Worm (Caenorhabditis elegans) whole organism, L4/young adult: ENCODE measurements around the gene F56D6.12.

Experiments used
- W03F9.2 ChIP-seq: fragments of 150-350 bp; optimal IDR thresholded peaks from 2 replicates; lab custom pipeline; 2014; ENCODE audit warnings: missing biosample characterization, missing genetic modification characterization
- dao-5 ChIP-seq: sonication (generic microtip); optimal IDR thresholded peaks from 2 replicates; lab custom pipeline; 2016; ENCODE audit warnings: missing genotype, missing genetic modification characterization, moderate library complexity, missing compliant biosample characterization
- him-1 ChIP-seq: sonication (generic microtip); optimal IDR thresholded peaks from 2 replicates; lab custom pipeline; 2016; ENCODE audit warnings: missing genotype, missing genetic modification reagents, missing genetic modification characterization, missing compliant biosample characterization

- TF ChIP-seq W03F9.2 (no peak), him-1 (tag; lab: Kevin White, UChicago) (no peak), dao-5 (tag; lab: Kevin White, UChicago) (no peak)
Observed at ce11 chrIV:3876955-3877354, 31.0 kb upstream of the F56D6.12 start.
